Worm (Caenorhabditis elegans) whole organism, L1 larva: ENCODE measurements around the gene odr-1.
A peak's percentile ranks its signal among the peaks of the same experiment; 100 is the strongest.

Source experiments
- C04F5.9 ChIP-seq: sonication (generic microtip); optimal IDR thresholded peaks from 2 replicates; lab custom pipeline; 2016; ENCODE audit warnings: missing genetic modification characterization, missing compliant biosample characterization
- C16A3.4 ChIP-seq: fragments of 150-350 bp; optimal IDR thresholded peaks from 2 replicates; lab custom pipeline; 2014; ENCODE audit warnings: missing biosample characterization, missing genetic modification characterization
- C34B4.2 ChIP-seq: sonication (generic microtip); optimal IDR thresholded peaks from 2 replicates; lab custom pipeline; 2017; ENCODE audit warnings: mild to moderate bottlenecking, missing genetic modification characterization, missing compliant biosample characterization
- aha-1 ChIP-seq: fragments of 150-350 bp; optimal IDR thresholded peaks from 2 replicates; lab custom pipeline; 2014; ENCODE audit warnings: missing biosample characterization, missing genetic modification characterization
- ama-1 ChIP-seq: fragments of 150-350 bp; optimal IDR thresholded peaks from 2 replicates; lab custom pipeline; 2014
- blmp-1 ChIP-seq: fragments of 150-350 bp; optimal IDR thresholded peaks from 2 replicates; lab custom pipeline; 2014; ENCODE audit warnings: missing biosample characterization, missing genetic modification characterization
- ceh-63 ChIP-seq: fragments of 200-800 bp; sonication (Bioruptor generic); optimal IDR thresholded peaks from 2 replicates; lab custom pipeline; 2018; ENCODE audit warnings: mild to moderate bottlenecking, missing genetic modification characterization, missing compliant biosample characterization
- ceh-82 ChIP-seq, 3 experiments: fragments of 150-350 bp in 1 of 3; sonication (generic microtip) in 2 of 3; optimal IDR thresholded peaks; 2 replicates each; lab custom pipeline; 2014 to 2017; ENCODE audit warnings: missing biosample characterization in 3 of 3, missing genetic modification characterization in 3 of 3
- dpl-1 ChIP-seq, 3 experiments: fragments of 150-350 bp in 2 of 3; sonication (generic microtip) in 1 of 3; optimal IDR thresholded peaks; 2 replicates each; lab custom pipeline; 2014 to 2017; ENCODE audit warnings: missing biosample characterization in 3 of 3, missing genetic modification characterization in 3 of 3, missing genetic modification reagents in 3 of 3
- dsc-1 ChIP-seq: sonication (generic microtip); optimal IDR thresholded peaks from 2 replicates; lab custom pipeline; 2016; ENCODE audit warnings: mild to moderate bottlenecking, missing genetic modification characterization, missing compliant biosample characterization
- efl-1 ChIP-seq, 4 experiments: fragments of 150-350 bp; optimal IDR thresholded peaks in 3 of 4; peaks in 1 of 4; 1 replicate in 1 of 4; 2 replicates in 3 of 4; lab custom pipeline; 2014; ENCODE audit warnings: missing biosample characterization in 2 of 4, missing genetic modification characterization in 2 of 4, missing genetic modification reagents in 2 of 4
- elt-2 ChIP-seq: sonication (generic microtip); optimal IDR thresholded peaks from 2 replicates; lab custom pipeline; 2016; ENCODE audit warnings: missing genetic modification characterization, mild to moderate bottlenecking, inconsistent platforms, missing compliant biosample characterization, missing genetic modification reagents
- elt-3 ChIP-seq, 6 experiments: fragments of 150-350 bp in 1 of 6; sonication (generic microtip); optimal IDR thresholded peaks; 2 replicates each; lab custom pipeline; 2017 to 2018; ENCODE audit warnings: missing biosample characterization in 6 of 6, missing genetic modification characterization in 6 of 6, inconsistent platforms in 1 of 6
- ets-5 ChIP-seq: fragments of 200-800 bp; sonication (Bioruptor generic); IDR thresholded peaks from 2 replicates; pipeline ENCODE4 v1.3.6; 2022; ENCODE audit warnings: missing genetic modification characterization, missing compliant biosample characterization
- fkh-8 ChIP-seq: sonication (generic microtip); optimal IDR thresholded peaks from 2 replicates; lab custom pipeline; 2016; ENCODE audit warnings: mild to moderate bottlenecking, missing genetic modification characterization, missing compliant biosample characterization
- fos-1 ChIP-seq: fragments of 150-350 bp; optimal IDR thresholded peaks from 2 replicates; lab custom pipeline; 2014; ENCODE audit warnings: missing biosample characterization, missing genetic modification characterization
- grh-1 ChIP-seq: fragments of 200-800 bp; sonication (Bioruptor generic); IDR thresholded peaks from 2 replicates; pipeline ENCODE4 v1.3.6; 2022; ENCODE audit warnings: missing genetic modification reagents, missing genetic modification characterization, missing compliant biosample characterization
- hlh-17 ChIP-seq: fragments of 200-800 bp; sonication (Bioruptor generic); optimal IDR thresholded peaks from 2 replicates; lab custom pipeline; 2018; ENCODE audit warnings: missing genetic modification characterization, mild to moderate bottlenecking, missing compliant biosample characterization, moderate library complexity, borderline replicate concordance
- hlh-4 ChIP-seq: sonication (generic microtip); optimal IDR thresholded peaks from 2 replicates; lab custom pipeline; 2016; ENCODE audit warnings: mild to moderate bottlenecking, missing genetic modification characterization, missing compliant biosample characterization
- hpl-2 ChIP-seq: fragments of 150-350 bp; optimal IDR thresholded peaks from 2 replicates; lab custom pipeline; 2014; ENCODE audit warnings: missing biosample characterization, missing genetic modification reagents, missing genetic modification characterization
- irx-1 ChIP-seq: sonication (generic microtip); optimal IDR thresholded peaks from 2 replicates; lab custom pipeline; 2016; ENCODE audit warnings: missing genetic modification characterization, missing compliant biosample characterization
- jun-1 ChIP-seq: fragments of 150-350 bp; optimal IDR thresholded peaks from 2 replicates; lab custom pipeline; 2014; ENCODE audit warnings: missing biosample characterization, missing genetic modification reagents, missing genetic modification characterization
- lin-13 ChIP-seq: fragments of 150-350 bp; optimal IDR thresholded peaks from 2 replicates; lab custom pipeline; 2014; ENCODE audit warnings: missing biosample characterization, missing genetic modification reagents, missing genetic modification characterization
- lin-14 ChIP-seq: fragments of 200-800 bp; sonication (Bioruptor generic); optimal IDR thresholded peaks from 2 replicates; lab custom pipeline; 2018; ENCODE audit warnings: mild to moderate bottlenecking, missing genetic modification characterization, moderate library complexity, missing compliant biosample characterization
- lin-15B ChIP-seq: fragments of 150-350 bp; sonication (generic microtip); optimal IDR thresholded peaks from 3 replicates; lab custom pipeline; 2014; ENCODE audit warnings: missing biosample characterization, missing genetic modification characterization
- lin-35 ChIP-seq, 2 experiments: fragments of 150-350 bp; optimal IDR thresholded peaks; 2 replicates each; lab custom pipeline; 2014; ENCODE audit warnings: missing biosample characterization in 2 of 2, missing genetic modification characterization in 2 of 2, missing genetic modification reagents in 2 of 2
- lin-39 ChIP-seq: fragments of 150-350 bp; optimal IDR thresholded peaks from 2 replicates; lab custom pipeline; 2014; ENCODE audit warnings: missing biosample characterization, missing genetic modification reagents, missing genetic modification characterization
- lir-3 ChIP-seq: sonication (generic microtip); optimal IDR thresholded peaks from 2 replicates; lab custom pipeline; 2016; ENCODE audit warnings: mild to moderate bottlenecking, missing genetic modification characterization, moderate library complexity, missing compliant biosample characterization; ENCODE audit not compliant: poor library complexity
- lsy-2 ChIP-seq, 2 experiments: fragments of 150-350 bp; optimal IDR thresholded peaks; 2 replicates each; lab custom pipeline; 2014; ENCODE audit warnings: missing biosample characterization in 2 of 2, missing genetic modification characterization in 2 of 2
- mdl-1 ChIP-seq, 2 experiments: fragments of 150-350 bp; optimal IDR thresholded peaks; 2 replicates each; lab custom pipeline; 2014 to 2017; ENCODE audit warnings: missing biosample characterization in 2 of 2, missing genetic modification characterization in 2 of 2, inconsistent platforms in 1 of 2
- mep-1 ChIP-seq: fragments of 150-350 bp; optimal IDR thresholded peaks from 2 replicates; lab custom pipeline; 2014; ENCODE audit warnings: missing biosample characterization, missing genetic modification characterization
- nhr-237 ChIP-seq: fragments of 150-350 bp; optimal IDR thresholded peaks from 2 replicates; lab custom pipeline; 2014; ENCODE audit warnings: missing biosample characterization, missing genetic modification characterization
- nhr-28 ChIP-seq: fragments of 150-350 bp; optimal IDR thresholded peaks from 2 replicates; lab custom pipeline; 2014; ENCODE audit warnings: missing biosample characterization, missing genetic modification characterization
- nhr-47 ChIP-seq: sonication (generic microtip); optimal IDR thresholded peaks from 2 replicates; lab custom pipeline; 2016; ENCODE audit warnings: mild to moderate bottlenecking, missing genetic modification characterization, moderate library complexity, missing compliant biosample characterization
- nhr-71 ChIP-seq: sonication (generic microtip); optimal IDR thresholded peaks from 2 replicates; lab custom pipeline; 2016; ENCODE audit warnings: mild to moderate bottlenecking, missing genetic modification characterization, moderate library complexity, missing compliant biosample characterization
- nhr-77 ChIP-seq: fragments of 150-350 bp; optimal IDR thresholded peaks from 2 replicates; lab custom pipeline; 2014; ENCODE audit warnings: missing biosample characterization, missing genetic modification characterization
- nhr-84 ChIP-seq: sonication (generic microtip); optimal IDR thresholded peaks from 2 replicates; lab custom pipeline; 2017; ENCODE audit warnings: missing biosample characterization, missing genetic modification characterization
- nhr-90 ChIP-seq: sonication (generic microtip); optimal IDR thresholded peaks from 2 replicates; lab custom pipeline; 2016; ENCODE audit warnings: mild to moderate bottlenecking, missing genetic modification characterization, missing compliant biosample characterization; ENCODE audit not compliant: poor library complexity
- pag-3 ChIP-seq: sonication (generic microtip); optimal IDR thresholded peaks from 2 replicates; lab custom pipeline; 2017; ENCODE audit warnings: missing genetic modification characterization, mild to moderate bottlenecking, missing compliant biosample characterization, antibody characterized with exemption, borderline replicate concordance; ENCODE audit not compliant: insufficient read depth
- pax-3 ChIP-seq: fragments of 200-800 bp; sonication (Bioruptor generic); optimal IDR thresholded peaks from 2 replicates; lab custom pipeline; 2018; ENCODE audit warnings: mild to moderate bottlenecking, missing genetic modification characterization, moderate library complexity, missing compliant biosample characterization
- pqm-1 ChIP-seq: sonication (generic microtip); optimal IDR thresholded peaks from 3 replicates; lab custom pipeline; 2017; ENCODE audit warnings: missing biosample characterization, missing genetic modification characterization
- sup-37 ChIP-seq: fragments of 200-800 bp; sonication (Bioruptor generic); optimal IDR thresholded peaks from 2 replicates; lab custom pipeline; 2018; ENCODE audit warnings: mild to moderate bottlenecking, missing genetic modification characterization, missing compliant biosample characterization
- swsn-7 ChIP-seq: sonication (generic microtip); optimal IDR thresholded peaks from 2 replicates; lab custom pipeline; 2016; ENCODE audit warnings: missing genetic modification characterization, missing compliant biosample characterization
- tbx-2 ChIP-seq: sonication (generic microtip); optimal IDR thresholded peaks from 2 replicates; lab custom pipeline; 2016; ENCODE audit warnings: missing genetic modification characterization, missing compliant biosample characterization
- unc-30 ChIP-seq: sonication (generic microtip); optimal IDR thresholded peaks from 2 replicates; lab custom pipeline; 2017; ENCODE audit warnings: missing biosample characterization, missing genetic modification characterization
- unc-86 ChIP-seq: sonication (generic microtip); optimal IDR thresholded peaks from 2 replicates; lab custom pipeline; 2016; ENCODE audit warnings: missing genetic modification characterization, missing compliant biosample characterization
- unc-98 ChIP-seq: fragments of 200-800 bp; sonication (Bioruptor generic); IDR thresholded peaks from 2 replicates; pipeline ENCODE4 v1.3.6; 2022; ENCODE audit warnings: missing genetic modification characterization, missing compliant biosample characterization
- vab-15 ChIP-seq: sonication (generic microtip); optimal IDR thresholded peaks from 2 replicates; lab custom pipeline; 2017; ENCODE audit warnings: missing genotype, mild to moderate bottlenecking, missing genetic modification characterization, missing compliant biosample characterization
- xbp-1 ChIP-seq: sonication (generic microtip); optimal IDR thresholded peaks from 2 replicates; lab custom pipeline; 2016; ENCODE audit warnings: missing genetic modification characterization, missing compliant biosample characterization
- zag-1 ChIP-seq: fragments of 150-350 bp; optimal IDR thresholded peaks from 2 replicates; lab custom pipeline; 2014; ENCODE audit warnings: missing biosample characterization, missing genetic modification characterization
- ztf-11 ChIP-seq, 2 experiments: sonication (generic microtip); optimal IDR thresholded peaks; 2 replicates each; lab custom pipeline; 2016 to 2017; ENCODE audit warnings: missing genetic modification characterization in 2 of 2, missing biosample characterization in 1 of 2, missing compliant biosample characterization in 1 of 2
- ztf-4 ChIP-seq: fragments of 150-350 bp; optimal IDR thresholded peaks from 2 replicates; lab custom pipeline; 2014; ENCODE audit warnings: missing biosample characterization, missing genetic modification characterization

The odr-1 gene

DNA sequence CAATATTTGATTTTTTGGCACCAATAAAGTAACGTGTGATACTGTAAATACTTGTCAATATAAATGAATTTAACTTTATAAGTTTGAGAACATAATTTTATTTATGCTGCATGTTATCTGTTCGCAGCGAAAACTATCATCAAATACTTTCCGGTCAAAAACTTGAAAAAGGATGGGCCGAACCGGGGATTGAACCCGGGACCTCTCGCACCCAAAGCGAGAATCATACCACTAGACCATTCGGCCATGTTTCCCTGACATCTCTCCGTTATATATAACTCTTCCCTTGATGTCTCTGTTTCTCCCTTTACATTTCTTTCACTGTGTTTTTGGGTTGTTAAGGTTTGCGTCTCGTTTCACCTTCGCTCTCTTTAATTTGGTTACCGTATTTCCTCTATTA is 39.0 kb downstream of the odr-1 start:
- TF ChIP-seq lin-39 (tag; lab: Kevin White, UChicago) (no peak), nhr-84 (tag; lab: Kevin White, UChicago) (no peak), nhr-71 (tag; lab: Kevin White, UChicago) (peak; percentile 64), tbx-2 (tag; lab: Kevin White, UChicago) (peak; percentile 29), C16A3.4 (tag; lab: Kevin White, UChicago) (peak; percentile 68), grh-1 (GFP tag; lab: Robert Waterston, UW) (no peak), nhr-90 (tag; lab: Kevin White, UChicago) (peak; percentile 62), nhr-28 (tag; lab: Kevin White, UChicago) (no peak), unc-98 (GFP tag; lab: Robert Waterston, UW) (no peak), fkh-8 (tag; lab: Kevin White, UChicago) (no peak), hlh-17 (GFP tag; lab: Kevin White, UChicago) (no peak), nhr-77 (tag; lab: Kevin White, UChicago) (no peak), blmp-1 (tag; lab: Kevin White, UChicago) (peak; percentile 16), swsn-7 (tag; lab: Kevin White, UChicago) (peak; percentile 46), mep-1 (tag; lab: Kevin White, UChicago) (peak; percentile 50), C04F5.9 (tag; lab: Kevin White, UChicago) (no peak), ets-5 (no peak), hpl-2 (GFP tag; lab: Kevin White, UChicago) (no peak), elt-2 (tag; lab: Kevin White, UChicago) (no peak), lin-14 (GFP tag; lab: Kevin White, UChicago) (peak; percentile 59), aha-1 (tag; lab: Kevin White, UChicago) (no peak), fos-1 (peak; percentile 56), pax-3 (peak; percentile 5), irx-1 (tag; lab: Kevin White, UChicago) (peak; percentile 39), mdl-1 (tag; optimal IDR thresholded peaks at IDR 0.05; lab: Kevin White, UChicago) (peak in 1 of 2 experiments; percentile 55), nhr-47 (tag; lab: Kevin White, UChicago) (peak; percentile 76), ama-1 (lab: Kevin White, UChicago) (no peak), lin-35 (GFP tag; optimal IDR thresholded peaks at IDR 0.05; lab: Kevin White, UChicago) (peak; percentile 27 to 54), C34B4.2 (no peak), unc-86 (tag; lab: Kevin White, UChicago) (peak; percentile 34), efl-1 (optimal IDR thresholded peaks at IDR 0.05; lab: Kevin White, UChicago) (peak; percentile 5 to 11), efl-1 (GFP tag; optimal IDR thresholded peaks at IDR 0.05 in 1 of 2; lab: Kevin White, UChicago) (peak in 1 of 2 experiments; percentile 92), hlh-4 (tag; lab: Kevin White, UChicago) (no peak), xbp-1 (tag; lab: Kevin White, UChicago) (peak; percentile 18), lir-3 (tag; lab: Kevin White, UChicago) (peak; percentile 47), jun-1 (peak; percentile 22), unc-30 (no peak), dsc-1 (peak; percentile 67), ztf-11 (tag; optimal IDR thresholded peaks at IDR 0.05; lab: Kevin White, UChicago) (peak in 1 of 2 experiments; percentile 32), zag-1 (no peak), dpl-1 (GFP tag; optimal IDR thresholded peaks at IDR 0.05; lab: Kevin White, UChicago) (peak in 1 of 3 experiments; percentile 19), ceh-63 (GFP tag; lab: Kevin White, UChicago) (no peak), lsy-2 (tag; optimal IDR thresholded peaks at IDR 0.05; lab: Kevin White, UChicago) (peak; percentile 23 to 54), elt-3 (tag; optimal IDR thresholded peaks at IDR 0.05; lab: Kevin White, UChicago) (peak in 2 of 6 experiments; percentile 17 to 25), pag-3 (tag; lab: Kevin White, UChicago) (no peak), nhr-237 (tag; lab: Kevin White, UChicago) (no peak), sup-37 (GFP tag; lab: Kevin White, UChicago) (no peak), pqm-1 (tag; lab: Kevin White, UChicago) (no peak), vab-15 (tag; lab: Kevin White, UChicago) (no peak), lin-13 (no peak), ztf-4 (tag; lab: Kevin White, UChicago) (no peak), lin-15B (tag; lab: Kevin White, UChicago) (no peak), ceh-82 (tag; optimal IDR thresholded peaks at IDR 0.05; lab: Kevin White, UChicago) (peak in 2 of 3 experiments; percentile 6 to 46)
